Worm (Caenorhabditis elegans) whole organism, midembryonic: ENCODE measurements around the gene daf-41.

Source experiments
- T22C8.4 ChIP-seq: fragments of 200-800 bp; sonication (Bioruptor generic); IDR thresholded peaks from 2 replicates; pipeline ENCODE4 v1.3.6; 2022; ENCODE audit warnings: missing genetic modification characterization, missing compliant biosample characterization
- cog-1 ChIP-seq: sonication (generic microtip); optimal IDR thresholded peaks from 2 replicates; lab custom pipeline; 2016; ENCODE audit warnings: missing genetic modification characterization, missing compliant biosample characterization
- flt-1 ChIP-seq: fragments of 200-800 bp; sonication (Bioruptor generic); IDR thresholded peaks from 2 replicates; pipeline ENCODE4 v1.3.6; 2022; ENCODE audit warnings: missing genetic modification characterization, missing compliant biosample characterization
- klf-2 ChIP-seq: fragments of 200-800 bp; sonication (Bioruptor generic); conservative IDR thresholded peaks from 2 replicates; pipeline ENCODE4 v1.3.6; 2022; ENCODE audit warnings: missing genetic modification reagents, missing genetic modification characterization, missing compliant biosample characterization
- tab-1 ChIP-seq: fragments of 200-800 bp; sonication (Bioruptor generic); IDR thresholded peaks from 2 replicates; pipeline ENCODE4 v1.3.6; 2022; ENCODE audit warnings: missing genetic modification characterization, missing compliant biosample characterization
- ztf-23 ChIP-seq: fragments of 200-800 bp; sonication (Bioruptor generic); IDR thresholded peaks from 2 replicates; pipeline ENCODE4 v1.3.6; 2022; ENCODE audit warnings: missing genetic modification reagents, missing genetic modification characterization, missing compliant biosample characterization
- ztf-29 ChIP-seq: fragments of 200-800 bp; sonication (Bioruptor generic); IDR thresholded peaks from 2 replicates; pipeline ENCODE4 v1.3.6; 2022; ENCODE audit warnings: missing genetic modification reagents, missing genetic modification characterization, missing compliant biosample characterization

DNA sequence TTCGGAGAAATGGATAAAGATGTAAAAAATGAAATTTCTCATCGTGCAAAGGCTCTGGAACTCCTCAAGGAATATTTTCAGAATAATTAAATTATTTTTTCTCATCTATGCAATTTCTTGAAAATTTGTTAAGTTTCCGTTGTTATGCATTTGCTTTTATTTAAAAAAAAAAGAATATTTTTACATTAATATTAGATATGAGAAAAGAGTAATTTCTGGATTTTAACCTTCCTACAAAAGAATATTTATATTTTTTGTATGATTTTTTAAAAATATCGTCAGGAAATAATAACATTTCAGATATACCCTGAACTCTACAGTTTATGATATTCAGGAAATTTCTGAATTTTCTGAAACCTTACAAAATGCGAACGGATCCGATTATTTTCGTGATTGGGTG lies 9.8 kb downstream of the daf-41 start, which contains the start of gene gro-1:
- TF ChIP-seq T22C8.4 (no peak), ztf-23 (no peak), cog-1 (tag; lab: Kevin White, UChicago) (no peak), tab-1 (GFP tag; lab: Robert Waterston, UW) (no peak), flt-1 (no peak), klf-2 (GFP tag; lab: Robert Waterston, UW) (no peak), ztf-29 (GFP tag; lab: Robert Waterston, UW) (no peak)
